Worm (Caenorhabditis elegans): ENCODE results near the gene cdr-1.

DNA sequence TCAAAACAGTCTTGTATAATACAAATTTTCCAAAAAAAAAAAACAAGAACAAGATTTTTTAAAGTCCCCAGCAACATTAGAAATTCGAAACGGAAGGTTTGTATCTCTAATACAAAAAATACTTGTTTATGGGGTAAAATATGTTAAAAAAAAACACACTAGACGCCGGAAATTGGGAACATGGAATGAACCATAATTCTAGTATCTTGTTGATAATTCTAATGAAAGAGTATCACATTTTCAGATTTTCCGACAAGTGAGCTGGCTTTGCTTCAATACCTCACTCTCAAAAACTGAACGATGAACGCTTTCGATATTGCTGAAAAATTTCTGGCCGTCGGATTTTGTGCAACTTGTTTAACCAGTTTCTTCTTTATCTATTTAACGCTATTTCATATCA, 23.4 kb upstream of the cdr-1 start, which contains the start of gene str-60:
- TF ChIP-seq mdl-1 (tag; optimal IDR thresholded peaks at IDR 0.05) (no peak), nhr-76 (tag; optimal IDR thresholded peaks at IDR 0.05) (no peak), nhr-25 (tag; optimal IDR thresholded peaks at IDR 0.05) (no peak), pha-4 (tag; optimal IDR thresholded peaks at IDR 0.05) (no peak), daf-12 (tag; optimal IDR thresholded peaks at IDR 0.05) (no peak), zag-1 (tag; optimal IDR thresholded peaks at IDR 0.05) (no peak), ceh-16 (tag; optimal IDR thresholded peaks at IDR 0.05) (no peak), nhr-12 (tag; optimal IDR thresholded peaks at IDR 0.05) (no peak), ama-1 (optimal IDR thresholded peaks at IDR 0.05) (no peak), egl-27 (tag; optimal IDR thresholded peaks at IDR 0.05) (no peak), unc-62 (GFP tag; optimal IDR thresholded peaks at IDR 0.05) (no peak), nhr-237 (tag; optimal IDR thresholded peaks at IDR 0.05) (no peak), aly-2 (tag; optimal IDR thresholded peaks at IDR 0.05) (no peak), nhr-77 (tag; optimal IDR thresholded peaks at IDR 0.05) (no peak)
